Worm (Caenorhabditis elegans): ENCODE data around the gene K09C4.10.

Gene K09C4.10

ce11 chrX:3306594-3307296 lies 26.7 kb upstream of the K09C4.10 start:
- TF ChIP-seq scrt-1 (GFP tag; IDR thresholded peaks at IDR 0.05) (no peak), ama-1 (optimal IDR thresholded peaks at IDR 0.05) (no peak), hmg-4 (GFP tag; optimal IDR thresholded peaks at IDR 0.05) (no peak), ceh-13 (GFP tag; optimal IDR thresholded peaks at IDR 0.05) (no peak), tbx-11 (GFP tag; IDR thresholded peaks at IDR 0.05) (no peak), tbx-37 (GFP tag; conservative IDR thresholded peaks at IDR 0.05) (no peak), F13C5.2 (tag; optimal IDR thresholded peaks at IDR 0.05) (no peak), tra-4 (tag; optimal IDR thresholded peaks at IDR 0.05) (no peak)

ce11 chrX:3304068-3304467 lies 24.0 kb upstream of the K09C4.10 start, which contains the start of gene F11D5.7:
TSS of gene F11D5.7 (plus strand) at chrX:3304368.
- TF ChIP-seq ceh-36 (tag; optimal IDR thresholded peaks at IDR 0.05) (no peak), F13C5.2 (tag; optimal IDR thresholded peaks at IDR 0.05) (no peak), hmg-4 (GFP tag; optimal IDR thresholded peaks at IDR 0.05) (no peak), aly-1 (tag; optimal IDR thresholded peaks at IDR 0.05) (no peak), hmbx-1 (tag; optimal IDR thresholded peaks at IDR 0.05) (no peak), tra-4 (tag; optimal IDR thresholded peaks at IDR 0.05) (no peak), ama-1 (optimal IDR thresholded peaks at IDR 0.05) (no peak), pes-1 (GFP tag; IDR thresholded peaks at IDR 0.05) (no peak)

DNA sequence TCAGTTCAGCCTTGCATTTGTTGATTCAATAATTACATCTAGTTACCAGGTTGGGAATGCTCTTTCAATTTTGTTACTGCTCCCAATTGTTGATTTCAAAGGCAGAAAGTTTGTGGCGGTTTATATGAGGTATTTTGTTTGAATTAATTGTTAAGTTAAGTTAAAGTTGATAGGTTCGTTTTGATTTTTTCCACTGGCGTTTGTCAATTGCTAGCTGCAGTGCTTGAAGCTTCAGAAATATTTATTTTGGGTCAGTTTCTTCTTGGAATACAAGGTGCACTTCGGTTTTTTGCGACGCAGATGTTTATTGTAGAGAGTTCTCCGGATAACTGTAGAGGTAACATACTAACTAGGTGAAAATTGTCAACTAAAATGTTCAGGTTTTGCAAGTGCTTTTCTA lies 21.7 kb upstream of the K09C4.10 start, which contains the start of gene F11D5.5:
F11D5.5 (plus strand) TSS at position 301 of the 400 bp plus-strand sequence.
- TF ChIP-seq scrt-1 (GFP tag; IDR thresholded peaks at IDR 0.05): no peak
- TF ChIP-seq hmg-4 (GFP tag; optimal IDR thresholded peaks at IDR 0.05): no peak

DNA sequence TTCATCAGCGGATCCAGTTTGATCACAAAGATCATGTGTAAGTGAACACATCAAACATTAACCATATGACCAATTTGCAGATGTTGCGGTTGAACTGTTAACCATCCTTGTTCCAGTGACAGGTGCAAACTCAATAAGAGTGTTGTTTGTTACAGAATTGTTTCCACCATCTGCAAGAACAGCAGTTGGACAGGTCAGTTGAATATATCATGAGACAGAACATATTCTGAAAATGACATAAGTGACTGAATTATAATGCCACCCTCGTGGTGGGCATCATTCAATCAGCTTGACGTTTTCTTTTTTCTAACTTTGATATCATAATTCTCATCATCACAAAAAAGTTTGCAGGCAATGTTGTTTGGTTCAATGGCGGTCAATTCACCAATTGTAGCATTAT lies 20.6 kb upstream of the K09C4.10 start:
- TF ChIP-seq tbx-11 (GFP tag; IDR thresholded peaks at IDR 0.05): no peak
- no peak for TF ChIP-seq pes-1 (GFP tag; IDR thresholded peaks at IDR 0.05)
- TF ChIP-seq ceh-13 (GFP tag; optimal IDR thresholded peaks at IDR 0.05): no peak
- TF ChIP-seq tra-4 (tag; optimal IDR thresholded peaks at IDR 0.05): no peak

- no peak for TF ChIP-seq B0310.2 (tag; optimal IDR thresholded peaks at IDR 0.05)
- TF ChIP-seq tbx-11 (GFP tag; IDR thresholded peaks at IDR 0.05): no peak
- no peak for TF ChIP-seq F13C5.2 (tag; optimal IDR thresholded peaks at IDR 0.05)
- TF ChIP-seq ceh-36 (tag; optimal IDR thresholded peaks at IDR 0.05): no peak
- no peak for TF ChIP-seq sea-1 (GFP tag; conservative IDR thresholded peaks at IDR 0.05)
- no peak for TF ChIP-seq hmg-4 (GFP tag; optimal IDR thresholded peaks at IDR 0.05)
- no peak for TF ChIP-seq ama-1 (optimal IDR thresholded peaks at IDR 0.05)
- no peak for TF ChIP-seq ets-7 (tag; optimal IDR thresholded peaks at IDR 0.05)
- no peak for TF ChIP-seq tra-4 (tag; optimal IDR thresholded peaks at IDR 0.05)
- no peak for TF ChIP-seq hnd-1 (tag; optimal IDR thresholded peaks at IDR 0.05)
- TF ChIP-seq hmbx-1 (tag; optimal IDR thresholded peaks at IDR 0.05): no peak
- no peak for TF ChIP-seq tbx-37 (GFP tag; conservative IDR thresholded peaks at IDR 0.05)
- no peak for TF ChIP-seq ceh-13 (GFP tag; optimal IDR thresholded peaks at IDR 0.05)
- no peak for TF ChIP-seq aly-1 (tag; optimal IDR thresholded peaks at IDR 0.05)
- no peak for TF ChIP-seq flt-1 (GFP tag; IDR thresholded peaks at IDR 0.05)
- TF ChIP-seq pes-1 (GFP tag; IDR thresholded peaks at IDR 0.05): no peak
Measured at ce11 chrX:3298582-3298981, 18.6 kb upstream of the K09C4.10 start, which contains the start of gene K09C4.1. TSS of gene K09C4.1 (plus strand) at chrX:3298882.

DNA sequence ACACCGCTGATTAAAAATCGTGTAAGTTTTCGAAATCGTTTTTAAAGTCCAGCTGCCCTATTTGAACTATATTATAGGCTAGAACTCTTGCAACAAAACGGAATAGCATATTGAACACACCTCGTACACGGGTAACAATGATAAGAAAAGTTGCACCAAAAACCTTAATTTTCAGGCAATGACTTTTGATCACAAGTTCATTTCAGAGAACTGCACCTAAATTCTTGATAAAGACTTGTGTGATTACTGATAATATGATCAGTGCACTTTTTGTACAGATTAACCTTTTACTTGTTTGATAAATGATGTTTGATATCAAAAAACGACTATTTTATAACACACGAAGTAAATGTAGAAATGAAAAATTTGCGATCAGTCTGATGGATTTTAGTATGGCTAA lies 17.8 kb upstream of the K09C4.10 start:
- no peak for TF ChIP-seq flt-1 (GFP tag; IDR thresholded peaks at IDR 0.05)
- TF ChIP-seq tra-4 (tag; optimal IDR thresholded peaks at IDR 0.05): no peak
- no peak for TF ChIP-seq ceh-36 (tag; optimal IDR thresholded peaks at IDR 0.05)
- no peak for TF ChIP-seq B0310.2 (tag; optimal IDR thresholded peaks at IDR 0.05)
- no peak for TF ChIP-seq tbx-37 (GFP tag; conservative IDR thresholded peaks at IDR 0.05)
- TF ChIP-seq aly-1 (tag; optimal IDR thresholded peaks at IDR 0.05): no peak
- no peak for TF ChIP-seq hmbx-1 (tag; optimal IDR thresholded peaks at IDR 0.05)
- no peak for TF ChIP-seq hmg-4 (GFP tag; optimal IDR thresholded peaks at IDR 0.05)

- TF ChIP-seq ets-7 (tag; optimal IDR thresholded peaks at IDR 0.05) (no peak), sea-1 (GFP tag; conservative IDR thresholded peaks at IDR 0.05) (no peak), hnd-1 (tag; optimal IDR thresholded peaks at IDR 0.05) (no peak), flt-1 (GFP tag; IDR thresholded peaks at IDR 0.05) (no peak), ama-1 (optimal IDR thresholded peaks at IDR 0.05) (no peak), pes-1 (GFP tag; IDR thresholded peaks at IDR 0.05) (no peak), scrt-1 (GFP tag; IDR thresholded peaks at IDR 0.05) (no peak), ceh-13 (GFP tag; optimal IDR thresholded peaks at IDR 0.05) (no peak), tra-4 (tag; optimal IDR thresholded peaks at IDR 0.05) (no peak), ceh-36 (tag; optimal IDR thresholded peaks at IDR 0.05) (no peak), tbx-11 (GFP tag; IDR thresholded peaks at IDR 0.05) (no peak), hmbx-1 (tag; optimal IDR thresholded peaks at IDR 0.05) (no peak), aly-1 (tag; optimal IDR thresholded peaks at IDR 0.05) (no peak), tbx-37 (GFP tag; conservative IDR thresholded peaks at IDR 0.05) (no peak), hmg-4 (GFP tag; optimal IDR thresholded peaks at IDR 0.05) (no peak), B0310.2 (tag; optimal IDR thresholded peaks at IDR 0.05) (no peak), F13C5.2 (tag; optimal IDR thresholded peaks at IDR 0.05) (no peak)
Measured at ce11 chrX:3296182-3296581, 16.2 kb upstream of the K09C4.10 start, which contains the start of gene K09C4.2. TSS of gene K09C4.2 (plus strand) at chrX:3296482.

ce11 chrX:3291948-3292347 lies 11.9 kb upstream of the K09C4.10 start:
- TF ChIP-seq pes-1 (GFP tag; IDR thresholded peaks at IDR 0.05) (no peak), ceh-36 (tag; optimal IDR thresholded peaks at IDR 0.05) (no peak), tbx-11 (GFP tag; IDR thresholded peaks at IDR 0.05) (no peak), aly-1 (tag; optimal IDR thresholded peaks at IDR 0.05) (no peak), sea-1 (GFP tag; conservative IDR thresholded peaks at IDR 0.05) (no peak), ets-7 (tag; optimal IDR thresholded peaks at IDR 0.05) (no peak)

Data from whole organism, early embryonic.